Worm (Caenorhabditis elegans): ENCODE measurements around the gene T15B7.1.

Gene T15B7.1

DNA sequence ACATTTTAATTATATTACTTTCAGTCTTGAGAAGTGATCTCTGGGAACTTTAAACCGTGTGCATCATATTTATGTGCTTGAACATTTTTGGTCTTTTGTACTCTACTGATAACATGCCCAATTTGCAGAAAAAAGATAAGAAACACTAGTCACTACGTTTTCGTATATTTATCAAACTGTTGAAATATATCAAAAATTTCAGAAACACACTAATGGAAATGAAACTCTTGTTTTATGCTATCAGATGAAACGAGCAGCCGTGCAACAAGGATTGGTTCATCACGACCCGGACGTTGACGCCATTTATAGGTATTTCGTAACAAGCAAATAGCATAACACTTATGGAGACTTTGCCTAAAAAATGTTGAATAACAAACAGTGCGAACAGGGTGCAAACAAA lies 19.1 kb upstream of the T15B7.1 start:
- TF ChIP-seq mab-5 (tag; optimal IDR thresholded peaks at IDR 0.05) (no peak), sma-9 (GFP tag; optimal IDR thresholded peaks at IDR 0.05) (peak; percentile 68), sma-9 (tag; optimal IDR thresholded peaks at IDR 0.05) (no peak), crh-2 (tag; optimal IDR thresholded peaks at IDR 0.05) (peak; percentile 47), fos-1 (tag; optimal IDR thresholded peaks at IDR 0.05) (peak; percentile 97), nhr-21 (tag; optimal IDR thresholded peaks at IDR 0.05) (no peak)

DNA sequence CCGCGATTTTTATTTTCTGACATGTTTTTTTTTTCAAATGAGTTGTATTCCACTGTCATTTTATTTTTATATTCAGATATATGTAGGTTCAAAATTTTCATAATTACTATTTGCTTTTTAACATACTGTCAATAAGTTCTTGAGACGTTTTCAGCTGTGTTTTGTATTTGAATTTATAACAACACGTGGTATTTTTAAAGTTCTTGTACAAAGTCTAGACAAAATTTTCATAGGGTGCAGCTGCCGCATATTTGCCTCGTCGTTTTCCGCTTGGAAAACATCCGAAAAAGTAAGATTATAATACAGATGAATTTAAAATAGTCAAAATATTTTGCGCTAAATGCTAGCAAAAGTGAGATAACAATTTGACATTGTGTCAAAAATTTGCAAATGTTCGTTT lies 13.8 kb upstream of the T15B7.1 start, which contains the start of gene dmsr-15:
Gene dmsr-15, minus strand, starts transcription at position 101 of the 400 bp plus-strand sequence.
- TF ChIP-seq unc-39 (tag; optimal IDR thresholded peaks at IDR 0.05) (no peak), ceh-82 (tag; optimal IDR thresholded peaks at IDR 0.05) (no peak), skn-1 (tag; optimal IDR thresholded peaks at IDR 0.05) (no peak)

DNA sequence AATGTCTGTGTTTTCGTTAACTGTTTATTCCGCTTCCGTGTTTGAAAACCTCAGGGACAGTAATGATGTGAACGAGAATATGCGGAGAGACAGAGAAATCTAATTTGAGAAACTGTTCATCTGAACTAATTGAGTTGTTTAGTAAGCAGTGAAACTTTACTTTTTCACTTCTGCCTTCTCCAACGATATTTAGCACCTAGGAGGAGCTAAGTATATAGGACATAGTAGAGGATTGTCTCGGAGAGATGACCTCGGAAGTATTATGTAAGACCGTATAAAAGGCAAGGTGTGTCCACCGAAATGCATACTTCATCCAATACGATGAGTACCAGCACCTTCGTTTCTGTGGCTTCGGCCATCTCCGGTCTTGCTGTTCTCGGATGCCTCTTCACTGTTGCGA lies 13.1 kb upstream of the T15B7.1 start, which contains the start of gene col-141:
Gene col-141, plus strand, starts transcription at position 301 of the 400 bp plus-strand sequence.
- TF ChIP-seq mbf-1 (tag; optimal IDR thresholded peaks at IDR 0.05) (no peak), nhr-25 (tag; optimal IDR thresholded peaks at IDR 0.05) (no peak), elt-1 (tag; optimal IDR thresholded peaks at IDR 0.05) (no peak), fos-1 (tag; optimal IDR thresholded peaks at IDR 0.05) (no peak), C34F6.9 (tag; optimal IDR thresholded peaks at IDR 0.05) (no peak), blmp-1 (tag; optimal IDR thresholded peaks at IDR 0.05; ENCODE audit: insufficient read depth) (no peak), ztf-4 (tag; optimal IDR thresholded peaks at IDR 0.05) (no peak), mdl-1 (tag; optimal IDR thresholded peaks at IDR 0.05) (no peak), skn-1 (tag; optimal IDR thresholded peaks at IDR 0.05) (no peak), sma-9 (GFP tag; optimal IDR thresholded peaks at IDR 0.05) (no peak), sma-9 (tag; optimal IDR thresholded peaks at IDR 0.05) (no peak), dmd-4 (tag; optimal IDR thresholded peaks at IDR 0.05) (no peak), unc-62 (GFP tag; optimal IDR thresholded peaks at IDR 0.05) (no peak)

- no peak for TF ChIP-seq nhr-77 (tag; optimal IDR thresholded peaks at IDR 0.05)
- no peak for TF ChIP-seq snpc-4 (tag; optimal IDR thresholded peaks at IDR 0.05)
- TF ChIP-seq nhr-237 (tag; optimal IDR thresholded peaks at IDR 0.05) = no peak
- TF ChIP-seq unc-39 (tag; optimal IDR thresholded peaks at IDR 0.05) = no peak
Measured at ce11 chrV:6830075-6830474, 12.5 kb upstream of the T15B7.1 start.

DNA sequence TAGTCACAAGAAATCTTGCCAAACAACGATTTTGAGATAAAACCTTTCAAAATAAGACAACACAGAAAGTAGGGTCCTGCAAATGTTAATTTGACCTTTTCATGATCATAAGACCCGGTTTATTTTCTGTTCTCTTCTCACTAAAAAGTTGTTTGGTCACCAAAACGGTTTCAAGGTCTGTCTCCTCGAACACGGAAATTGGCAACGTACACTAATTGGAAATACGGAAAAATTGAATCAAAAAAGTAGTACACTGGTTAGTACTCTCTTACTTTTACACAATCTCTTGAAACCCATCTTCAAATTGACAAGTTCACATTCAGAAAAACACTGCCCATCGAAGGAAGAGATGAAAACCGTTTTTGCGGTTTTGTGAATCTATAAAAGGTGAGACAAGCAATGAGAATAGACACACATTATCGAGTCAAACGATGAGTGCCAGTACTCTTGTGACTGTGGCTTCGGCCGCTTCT lies 11.7 kb upstream of the T15B7.1 start, which contains the start of gene col-142:
Gene col-142, plus strand, starts transcription at position 423 of the 473 bp plus-strand sequence.
- no peak for TF ChIP-seq ZK546.5 (tag; optimal IDR thresholded peaks at IDR 0.05)
- no peak for TF ChIP-seq lin-13 (GFP tag; optimal IDR thresholded peaks at IDR 0.05)
- TF ChIP-seq sma-3 (GFP tag; optimal IDR thresholded peaks at IDR 0.05) = peak; percentile 8

DNA sequence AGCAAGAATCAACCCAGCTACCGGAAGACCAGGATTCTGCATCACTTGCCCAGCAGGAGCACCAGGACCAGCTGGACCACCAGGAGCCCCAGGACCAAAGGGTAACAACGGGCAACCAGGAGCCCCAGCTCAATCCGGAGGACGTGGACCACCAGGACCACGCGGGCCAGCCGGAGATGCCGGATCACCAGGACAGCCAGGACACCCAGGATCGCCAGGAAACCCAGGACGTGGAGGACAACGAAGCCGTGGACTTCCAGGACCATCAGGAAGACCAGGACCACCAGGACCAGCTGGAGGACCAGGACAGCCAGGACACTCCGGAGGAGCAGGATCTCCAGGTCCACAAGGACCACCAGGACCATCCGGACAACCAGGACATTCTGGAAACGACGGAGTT lies 11.0 kb upstream of the T15B7.1 start:
- TF ChIP-seq nhr-129 (tag; optimal IDR thresholded peaks at IDR 0.05) (no peak), ceh-16 (tag; optimal IDR thresholded peaks at IDR 0.05) (no peak), nhr-21 (tag; optimal IDR thresholded peaks at IDR 0.05) (no peak), blmp-1 (tag; optimal IDR thresholded peaks at IDR 0.05; ENCODE audit: insufficient read depth) (no peak), snpc-4 (tag; optimal IDR thresholded peaks at IDR 0.05) (no peak), mab-5 (tag; optimal IDR thresholded peaks at IDR 0.05) (no peak), C34F6.9 (tag; optimal IDR thresholded peaks at IDR 0.05) (no peak), lin-39 (tag; optimal IDR thresholded peaks at IDR 0.05) (no peak)

ce11 chrV:6835242-6835641 lies 7.3 kb upstream of the T15B7.1 start, which contains the start of the genes T15B7.14 and col-143:
Gene T15B7.14 (minus strand): TSS chrV:6835342.
Gene col-143 (plus strand): TSS chrV:6835635.
- no peak for TF ChIP-seq sma-9 (GFP tag; optimal IDR thresholded peaks at IDR 0.05)
- TF ChIP-seq sma-9 (tag; optimal IDR thresholded peaks at IDR 0.05) = no peak
- no peak for TF ChIP-seq mbf-1 (tag; optimal IDR thresholded peaks at IDR 0.05)
- TF ChIP-seq nhr-23 (tag; optimal IDR thresholded peaks at IDR 0.05) = no peak
- TF ChIP-seq dmd-4 (tag; optimal IDR thresholded peaks at IDR 0.05) = no peak
- no peak for TF ChIP-seq lin-11 (tag; optimal IDR thresholded peaks at IDR 0.05)
- TF ChIP-seq ztf-11 (tag; optimal IDR thresholded peaks at IDR 0.05) = no peak
- TF ChIP-seq lsy-2 (tag; optimal IDR thresholded peaks at IDR 0.05) = no peak
- TF ChIP-seq ceh-82 (tag; optimal IDR thresholded peaks at IDR 0.05) = no peak
- no peak for TF ChIP-seq nhr-129 (tag; optimal IDR thresholded peaks at IDR 0.05)
- no peak for TF ChIP-seq skn-1 (tag; optimal IDR thresholded peaks at IDR 0.05)
